Worm (Caenorhabditis elegans): Measurements from ENCODE around the gene clc-21.

DNA sequence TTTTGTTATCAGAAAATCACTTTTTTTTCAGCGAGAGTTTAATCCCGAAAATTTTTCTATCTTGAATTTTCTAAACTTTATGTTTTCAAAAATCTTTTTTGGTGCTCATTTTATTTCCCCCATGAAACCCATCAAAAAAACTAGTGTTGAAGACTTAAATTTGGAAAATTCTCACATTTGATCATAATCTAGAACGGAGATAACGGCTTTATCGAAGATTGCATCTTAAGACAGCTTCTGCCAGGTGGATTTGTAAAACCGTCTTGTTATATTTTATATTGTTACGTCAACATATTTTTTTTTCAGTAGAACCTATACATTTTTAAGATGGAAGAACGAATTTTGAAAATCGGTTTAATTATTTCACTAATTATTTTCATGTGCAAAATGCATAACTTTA, 2.0 kb upstream of the clc-21 start, which contains the start of gene T27C5.12:
- TF ChIP-seq lsy-2 (tag; optimal IDR thresholded peaks at IDR 0.05) = no peak
- TF ChIP-seq snpc-4 (tag; optimal IDR thresholded peaks at IDR 0.05) = no peak
- TF ChIP-seq mep-1 (tag; optimal IDR thresholded peaks at IDR 0.05) = no peak
- TF ChIP-seq ces-1 (GFP tag; optimal IDR thresholded peaks at IDR 0.05) = no peak
- TF ChIP-seq nhr-12 (tag; optimal IDR thresholded peaks at IDR 0.05) = no peak
- TF ChIP-seq unc-62 (GFP tag; optimal IDR thresholded peaks at IDR 0.05) = no peak
